Fruit fly (Drosophila melanogaster) whole organism, wandering third instar larva: Measurements from ENCODE around the gene CG6330.

ENCODE experiments used
- Abd-B ChIP-seq: fragments of >200 bp; optimal IDR thresholded peaks from 2 replicates; lab custom pipeline; 2017; ENCODE audit warnings: missing biosample characterization, missing genetic modification characterization
- CG32264 ChIP-seq: fragments of 200-800 bp; sonication (Bioruptor generic); optimal IDR thresholded peaks from 2 replicates; lab custom pipeline; 2016; ENCODE audit warnings: missing biosample characterization, missing genetic modification characterization
- Dfd ChIP-seq: fragments of >200 bp; optimal IDR thresholded peaks from 2 replicates; lab custom pipeline; 2017; ENCODE audit warnings: missing biosample characterization, missing genetic modification characterization
- Dif ChIP-seq: fragments of 200-275, 200-300 bp; sonication (Bioruptor generic); optimal IDR thresholded peaks from 2 replicates; lab custom pipeline; 2018; ENCODE audit warnings: missing biosample characterization, missing genetic modification characterization; ENCODE audit not compliant: partially characterized antibody
- GATAd ChIP-seq: sonication (Bioruptor generic); optimal IDR thresholded peaks from 2 replicates; lab custom pipeline; 2016; ENCODE audit warnings: missing biosample characterization, missing genetic modification characterization
- HLH106 ChIP-seq: fragments of 200-800 bp; optimal IDR thresholded peaks from 3 replicates; lab custom pipeline; 2019; ENCODE audit warnings: missing biosample characterization, mild to moderate bottlenecking, missing genetic modification characterization, moderate library complexity
- Hnf4 ChIP-seq: fragments of 200-800 bp; sonication (Bioruptor generic); optimal IDR thresholded peaks from 2 replicates; lab custom pipeline; 2016; ENCODE audit warnings: missing biosample characterization, mild to moderate bottlenecking, missing genetic modification characterization
- Hr83 ChIP-seq: fragments of 200-300 bp; sonication (Bioruptor generic); optimal IDR thresholded peaks from 2 replicates; lab custom pipeline; 2016; ENCODE audit warnings: missing biosample characterization, mild to moderate bottlenecking, missing genetic modification characterization, moderate library complexity; ENCODE audit not compliant: poor library complexity, severe bottlenecking
- Jra ChIP-seq: sonication (Bioruptor generic); optimal IDR thresholded peaks from 2 replicates; lab custom pipeline; 2016; ENCODE audit warnings: missing biosample characterization, missing genetic modification characterization
- Myc ChIP-seq: fragments of >200 bp; optimal IDR thresholded peaks from 2 replicates; lab custom pipeline; 2017
- N ChIP-seq: fragments of >200 bp; optimal IDR thresholded peaks from 2 replicates; lab custom pipeline; 2018; ENCODE audit warnings: missing biosample characterization, missing external identifiers, missing genetic modification characterization
- Rel ChIP-seq, 2 experiments: fragments of 200-800 bp; sonication (Bioruptor generic) in 1 of 2; optimal IDR thresholded peaks; 2 replicates in 1 of 2; 3 replicates in 1 of 2; lab custom pipeline; 2016 to 2019; ENCODE audit warnings: mild to moderate bottlenecking in 2 of 2, missing biosample characterization in 2 of 2, missing genetic modification characterization in 2 of 2, moderate library complexity in 1 of 2
- Sp1 ChIP-seq: fragments of 200-800 bp; sonication (Bioruptor generic); optimal IDR thresholded peaks from 3 replicates; lab custom pipeline; 2019; ENCODE audit warnings: missing biosample characterization, mild to moderate bottlenecking, missing genetic modification characterization, moderate library complexity
- Vsx2 ChIP-seq: fragments of 200-300, 225-300 bp; sonication (Bioruptor generic); optimal IDR thresholded peaks from 2 replicates; lab custom pipeline; 2018; ENCODE audit warnings: missing biosample characterization, missing genetic modification characterization; ENCODE audit not compliant: partially characterized antibody
- br ChIP-seq: fragments of 200-800 bp; sonication (Bioruptor generic); optimal IDR thresholded peaks from 2 replicates; lab custom pipeline; 2016; ENCODE audit warnings: missing biosample characterization, missing genetic modification characterization
- brk ChIP-seq: fragments of 200-800 bp; sonication (Bioruptor generic); optimal IDR thresholded peaks from 2 replicates; lab custom pipeline; 2016; ENCODE audit warnings: missing biosample characterization, mild to moderate bottlenecking, missing genetic modification characterization
- dl ChIP-seq, 2 experiments: fragments of 175-275, 200-275 bp in 1 of 2; fragments of 200-275 bp in 1 of 2; sonication (Bioruptor generic); optimal IDR thresholded peaks; lab custom pipeline; 2018; ENCODE audit warnings: mild to moderate bottlenecking in 2 of 2, missing biosample characterization in 2 of 2, missing genetic modification characterization in 2 of 2, moderate library complexity in 2 of 2; ENCODE audit not compliant: partially characterized antibody in 2 of 2, insufficient read depth in 1 of 2
- dmrt93B ChIP-seq: fragments of 200-800 bp; sonication (Bioruptor generic); optimal IDR thresholded peaks from 2 replicates; lab custom pipeline; 2018; ENCODE audit warnings: missing biosample characterization, mild to moderate bottlenecking, missing genetic modification characterization
- ey ChIP-seq: fragments of 200-800 bp; sonication (Bioruptor generic); optimal IDR thresholded peaks from 2 replicates; lab custom pipeline; 2016; ENCODE audit warnings: missing biosample characterization, missing genetic modification characterization
- foxo ChIP-seq, 2 experiments: fragments of 200-800 bp; sonication (Bioruptor generic); optimal IDR thresholded peaks; 2 replicates in 1 of 2; 3 replicates in 1 of 2; lab custom pipeline; 2016 to 2017; ENCODE audit warnings: missing biosample characterization in 2 of 2, missing genetic modification characterization in 2 of 2
- fru ChIP-seq: fragments of 200-800 bp; sonication (Bioruptor generic); optimal IDR thresholded peaks from 3 replicates; lab custom pipeline; 2016; ENCODE audit warnings: missing biosample characterization, mild to moderate bottlenecking, missing genetic modification characterization
- h ChIP-seq: fragments of 200-800 bp; sonication (Bioruptor generic); optimal IDR thresholded peaks from 3 replicates; lab custom pipeline; 2016; ENCODE audit warnings: missing biosample characterization, mild to moderate bottlenecking, missing genetic modification characterization
- rgr ChIP-seq: fragments of 200-800 bp; sonication (Bioruptor generic); optimal IDR thresholded peaks from 3 replicates; lab custom pipeline; 2016; ENCODE audit warnings: missing biosample characterization, mild to moderate bottlenecking, missing genetic modification characterization
- sage ChIP-seq: fragments of 200-800 bp; sonication (Bioruptor generic); optimal IDR thresholded peaks from 2 replicates; lab custom pipeline; 2016; ENCODE audit warnings: missing biosample characterization, mild to moderate bottlenecking, missing genetic modification characterization
- sv ChIP-seq: fragments of 200-800 bp; sonication (Bioruptor generic); optimal IDR thresholded peaks from 3 replicates; lab custom pipeline; 2016; ENCODE audit warnings: missing biosample characterization, missing genetic modification characterization
- tai ChIP-seq: sonication (Bioruptor generic); optimal IDR thresholded peaks from 2 replicates; lab custom pipeline; 2016; ENCODE audit warnings: missing biosample characterization, missing genetic modification characterization
- usp ChIP-seq: fragments of >200 bp; optimal IDR thresholded peaks from 2 replicates; lab custom pipeline; 2017; ENCODE audit warnings: missing biosample characterization, missing genetic modification characterization
- woc ChIP-seq: sonication (Bioruptor generic); optimal IDR thresholded peaks from 2 replicates; lab custom pipeline; 2016; ENCODE audit warnings: missing biosample characterization, mild to moderate bottlenecking, missing genetic modification characterization

The CG6330 gene

DNA sequence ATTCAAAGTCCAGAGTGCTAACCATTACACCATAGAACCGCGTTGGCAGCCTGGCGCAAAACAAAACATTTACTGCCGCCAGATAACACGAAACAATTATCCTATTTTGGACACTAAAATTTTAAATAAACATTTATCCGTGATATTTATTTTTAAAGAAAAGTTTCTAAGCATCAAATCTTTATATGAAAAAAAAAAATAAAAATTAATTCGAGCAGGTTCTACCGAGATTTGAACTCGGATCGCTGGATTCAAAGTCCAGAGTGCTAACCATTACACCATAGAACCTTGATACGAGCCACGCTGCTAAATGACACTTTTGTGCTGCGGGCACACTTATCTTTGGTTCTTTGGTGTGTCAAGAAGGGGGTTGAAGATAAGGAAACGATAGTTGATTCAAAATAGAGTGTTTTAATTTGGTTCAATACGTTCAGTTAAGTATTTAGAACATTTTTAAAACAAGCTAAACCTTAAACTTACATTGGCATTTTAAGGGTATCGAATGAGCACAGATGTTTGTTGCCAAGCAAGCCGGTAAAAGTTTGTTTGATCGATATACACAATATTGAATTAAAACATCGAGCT is 10.9 kb downstream of the CG6330 start, which contains the start of gene Spag1 (continued):
- TF ChIP-seq Rel (GFP tag; optimal IDR thresholded peaks at IDR 0.05; lab: Kevin White, UChicago), result no peak
- no peak for TF ChIP-seq Rel (tag; optimal IDR thresholded peaks at IDR 0.05; lab: Kevin White, UChicago)
- TF ChIP-seq h (GFP tag; lab: Kevin White, UChicago), result no peak
- no peak for TF ChIP-seq Dfd (GFP tag; lab: Kevin White, UChicago)
- TF ChIP-seq sage (GFP tag; lab: Kevin White, UChicago), result peak; percentile 72
- no peak for TF ChIP-seq br
- no peak for TF ChIP-seq Abd-B (GFP tag; lab: Kevin White, UChicago)

DNA sequence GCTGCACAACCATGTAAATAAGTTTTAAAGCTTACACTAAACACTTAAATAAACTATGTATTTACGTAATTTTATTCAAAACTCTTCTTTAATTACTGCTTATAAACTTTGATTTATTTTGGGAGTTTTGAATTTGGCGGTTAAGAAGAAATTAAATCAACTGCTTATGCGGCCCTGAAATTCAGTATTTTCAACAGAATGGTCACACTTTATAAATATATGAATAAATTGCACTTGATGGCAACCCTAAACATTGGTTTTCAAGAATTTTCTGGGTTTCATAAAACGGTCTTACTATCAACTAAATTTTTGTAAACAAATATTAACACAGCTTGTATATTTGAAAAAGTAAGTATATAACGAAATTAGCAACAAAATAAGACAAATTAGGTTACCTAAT is 13.1 kb downstream of the CG6330 start, which contains the start of gene CG14252:
Gene CG14252, plus strand, starts transcription at position 302 of the 400 bp plus-strand sequence.
- TF ChIP-seq dl (GFP tag; optimal IDR thresholded peaks at IDR 0.05; lab: Kevin White, UChicago; ENCODE audit: insufficient read depth in 1 of 2, partially characterized antibody in 2 of 2), result no peak
- TF ChIP-seq brk (GFP tag; lab: Kevin White, UChicago), result no peak
- no peak for TF ChIP-seq Rel (GFP tag; optimal IDR thresholded peaks at IDR 0.05; lab: Kevin White, UChicago)
- TF ChIP-seq Rel (tag; optimal IDR thresholded peaks at IDR 0.05; lab: Kevin White, UChicago), result peak; percentile 34
- TF ChIP-seq Dfd (GFP tag; lab: Kevin White, UChicago), result no peak
- no peak for TF ChIP-seq sage (GFP tag; lab: Kevin White, UChicago)
- TF ChIP-seq Myc (lab: Kevin White, UChicago), result no peak
- TF ChIP-seq Hnf4 (GFP tag; lab: Kevin White, UChicago), result peak; percentile 26
- TF ChIP-seq tai (GFP tag; lab: Kevin White, UChicago), result no peak
- no peak for TF ChIP-seq GATAd (GFP tag; lab: Kevin White, UChicago)
- peak; percentile 36 for TF ChIP-seq Hr83 (GFP tag; lab: Kevin White, UChicago)

DNA sequence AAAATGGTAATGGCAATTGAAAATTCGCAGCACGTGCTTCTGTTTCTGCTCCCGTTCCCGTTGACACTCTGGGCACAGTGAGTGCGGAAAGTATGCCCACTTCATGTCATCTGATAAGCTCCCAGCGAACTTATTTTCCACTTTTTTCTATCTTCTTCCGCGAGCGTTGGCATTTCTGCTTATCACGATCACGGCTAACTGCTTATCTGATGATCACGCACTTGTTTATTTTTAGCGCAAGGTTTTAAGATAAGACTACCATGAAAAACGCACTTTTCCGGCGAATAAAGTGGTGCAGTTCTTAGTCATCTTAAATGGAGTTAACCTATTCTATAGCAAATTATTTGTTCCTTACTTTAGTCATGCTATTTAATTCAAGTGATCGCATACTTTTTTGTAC is 20.9 kb downstream of the CG6330 start:
- TF ChIP-seq ey (GFP tag; lab: Kevin White, UChicago), result peak; percentile 40
- no peak for TF ChIP-seq foxo (GFP tag; optimal IDR thresholded peaks at IDR 0.05; lab: Kevin White, UChicago)
- TF ChIP-seq Myc (lab: Kevin White, UChicago), result no peak
- no peak for TF ChIP-seq sage (GFP tag; lab: Kevin White, UChicago)
- no peak for TF ChIP-seq woc (GFP tag; lab: Kevin White, UChicago)
- TF ChIP-seq Vsx2, result no peak
- TF ChIP-seq GATAd (GFP tag; lab: Kevin White, UChicago), result no peak
- no peak for TF ChIP-seq Hr83 (GFP tag; lab: Kevin White, UChicago)
- no peak for TF ChIP-seq Rel (GFP tag; optimal IDR thresholded peaks at IDR 0.05; lab: Kevin White, UChicago)
- TF ChIP-seq Rel (tag; optimal IDR thresholded peaks at IDR 0.05; lab: Kevin White, UChicago), result no peak
- no peak for TF ChIP-seq Dif (GFP tag; lab: Kevin White, UChicago)
- TF ChIP-seq dmrt93B, result peak; percentile 14
- no peak for TF ChIP-seq Jra (GFP tag; lab: Kevin White, UChicago)
- peak; percentile 24 for TF ChIP-seq HLH106 (tag; lab: Kevin White, UChicago)
- no peak for TF ChIP-seq CG32264
- TF ChIP-seq Sp1 (GFP tag; lab: Kevin White, UChicago), result no peak

DNA sequence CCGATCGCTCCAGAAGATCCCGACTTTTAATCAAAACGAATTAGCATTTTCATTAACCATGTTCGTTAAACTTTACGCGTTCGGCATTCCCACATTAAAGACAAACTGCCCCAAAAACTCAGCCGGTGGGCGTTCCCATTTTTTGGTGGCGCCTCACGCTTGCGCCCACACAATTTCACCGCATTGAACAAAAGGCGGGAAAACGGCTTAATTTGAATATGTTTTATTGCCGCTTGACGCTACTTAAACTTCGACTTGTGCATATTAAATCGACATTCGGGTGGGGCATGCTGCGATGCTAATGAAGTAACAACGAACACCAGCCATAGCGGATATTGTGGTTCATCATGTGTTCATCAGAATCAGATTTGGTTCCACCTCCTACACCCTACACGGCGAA is 21.8 kb downstream of the CG6330 start:
- TF ChIP-seq sv (GFP tag; lab: Kevin White, UChicago) (no peak), fru (GFP tag; lab: Kevin White, UChicago) (no peak), Dif (GFP tag; lab: Kevin White, UChicago) (no peak), HLH106 (tag; lab: Kevin White, UChicago) (no peak), N (GFP tag; lab: Kevin White, UChicago) (no peak), usp (no peak), CG32264 (no peak), tai (GFP tag; lab: Kevin White, UChicago) (no peak), Hr83 (GFP tag; lab: Kevin White, UChicago) (no peak), Abd-B (GFP tag; lab: Kevin White, UChicago) (no peak), rgr (no peak), foxo (GFP tag; optimal IDR thresholded peaks at IDR 0.05; lab: Kevin White, UChicago) (no peak)

DNA sequence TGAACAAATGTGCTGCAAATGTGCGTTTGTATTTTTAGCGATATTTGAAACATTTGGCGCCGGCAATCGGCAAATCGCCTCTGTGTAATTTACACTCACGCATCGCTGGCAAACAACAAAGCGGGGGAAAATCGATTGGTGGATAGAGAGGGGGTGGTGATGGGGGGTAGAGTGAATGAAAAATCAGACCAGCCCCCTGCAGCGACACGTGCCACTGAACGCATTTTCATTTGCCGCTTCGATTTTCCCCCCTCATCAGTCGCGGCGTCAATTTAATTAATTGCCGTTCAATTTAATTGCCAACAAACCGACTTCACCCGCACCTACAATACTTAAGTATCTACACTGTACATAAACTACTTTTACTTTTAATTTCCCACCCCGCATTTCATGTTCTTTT is 22.9 kb downstream of the CG6330 start:
- no peak for TF ChIP-seq Rel (GFP tag; optimal IDR thresholded peaks at IDR 0.05; lab: Kevin White, UChicago)
- no peak for TF ChIP-seq Rel (tag; optimal IDR thresholded peaks at IDR 0.05; lab: Kevin White, UChicago)
- TF ChIP-seq dmrt93B, result no peak
- no peak for TF ChIP-seq Jra (GFP tag; lab: Kevin White, UChicago)
- no peak for TF ChIP-seq foxo (GFP tag; optimal IDR thresholded peaks at IDR 0.05; lab: Kevin White, UChicago)
- no peak for TF ChIP-seq N (GFP tag; lab: Kevin White, UChicago)
- TF ChIP-seq dl (GFP tag; optimal IDR thresholded peaks at IDR 0.05; lab: Kevin White, UChicago; ENCODE audit: insufficient read depth in 1 of 2, partially characterized antibody in 2 of 2), result no peak
